Fruit fly (Drosophila melanogaster) whole organism: ENCODE measurements around the gene term.

Experiments
- CG8478 ChIP-seq: fragments of >200 bp; optimal IDR thresholded peaks from 2 replicates; lab custom pipeline; 2018; ENCODE audit warnings: inconsistent platforms
- EcR ChIP-seq, 2 experiments: fragments of >200 bp; optimal IDR thresholded peaks; 2 replicates each; lab custom pipeline; 2017; ENCODE audit warnings: missing biosample characterization in 2 of 2, missing genetic modification characterization in 2 of 2, missing genetic modification reagents in 2 of 2
- pan ChIP-seq: fragments of >200 bp; optimal IDR thresholded peaks from 2 replicates; lab custom pipeline; 2017
- psq ChIP-seq: fragments of >200 bp; optimal IDR thresholded peaks from 2 replicates; lab custom pipeline; 2017

DNA sequence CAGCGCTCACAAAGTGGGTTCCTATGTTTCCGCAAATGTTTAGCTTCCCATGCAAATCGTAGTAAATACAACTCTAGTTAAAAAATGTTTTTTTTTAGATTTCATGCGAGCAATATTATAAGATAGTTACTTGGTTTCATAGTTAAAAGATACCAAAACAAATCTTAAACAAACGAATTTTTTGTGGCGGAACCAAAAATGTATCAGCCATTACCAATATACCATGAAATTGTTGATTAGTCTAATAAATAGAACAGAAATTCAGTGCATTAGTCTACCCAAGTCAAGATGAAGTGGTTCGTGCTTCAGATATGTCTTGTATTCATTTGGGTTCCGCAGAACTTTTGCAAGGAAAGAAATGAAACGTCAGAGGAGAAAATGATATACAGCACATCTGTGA is 18.0 kb upstream of the term start, which contains the start of gene CG32199:
- TF ChIP-seq pan (lab: Kevin White, UChicago) (no peak), CG8478 (lab: Kevin White, UChicago) (no peak), psq (lab: Kevin White, UChicago) (no peak), EcR (GFP tag; optimal IDR thresholded peaks at IDR 0.05; lab: Kevin White, UChicago) (no peak)
